Fruit fly (Drosophila melanogaster) whole organism, embryonic: ENCODE measurements around the gene CG9760.

ENCODE experiments used
- Adf1 ChIP-seq: fragments of 200-800 bp; sonication (Bioruptor generic); IDR thresholded peaks from 2 replicates; pipeline ENCODE4 v1.3.6; 2022; ENCODE audit warnings: missing biosample characterization, missing genetic modification characterization
- B-H1 ChIP-seq: fragments of 200-800 bp; sonication (Bioruptor generic); IDR thresholded peaks from 3 replicates; pipeline ENCODE4 v1.3.6; 2022; ENCODE audit warnings: missing biosample characterization, missing genetic modification characterization
- Bgb ChIP-seq: fragments of 200-800 bp; sonication (Bioruptor generic); IDR thresholded peaks from 2 replicates; pipeline ENCODE4 v1.3.6; 2022; ENCODE audit warnings: missing biosample characterization, missing genetic modification characterization; ENCODE audit not compliant: partially characterized antibody
- Blimp-1 ChIP-seq: fragments of 200-800 bp; sonication (Bioruptor generic); optimal IDR thresholded peaks from 3 replicates; lab custom pipeline; 2018; ENCODE audit warnings: missing biosample characterization, missing genetic modification characterization, mild to moderate bottlenecking, moderate library complexity, missing genetic modification reagents
- Bteb2 ChIP-seq: fragments of 200-800 bp; sonication (Bioruptor generic); optimal IDR thresholded peaks from 2 replicates; lab custom pipeline; 2016; ENCODE audit warnings: missing biosample characterization, missing genetic modification characterization
- CG10565 ChIP-seq: fragments of 200-800 bp; sonication (Bioruptor generic); optimal IDR thresholded peaks from 3 replicates; lab custom pipeline; 2016; ENCODE audit warnings: missing biosample characterization, mild to moderate bottlenecking, missing genetic modification characterization
- CG11093 ChIP-seq: fragments of 200-800 bp; sonication (Bioruptor generic); IDR thresholded peaks from 3 replicates; pipeline ENCODE4 v1.3.6; 2022; ENCODE audit warnings: missing biosample characterization, missing genetic modification characterization
- CG12071 ChIP-seq: fragments of 200-800 bp; sonication (Bioruptor generic); optimal IDR thresholded peaks from 3 replicates; lab custom pipeline; 2018; ENCODE audit warnings: missing biosample characterization, mild to moderate bottlenecking, missing genetic modification characterization
- CG13424 ChIP-seq: fragments of 200-800 bp; sonication (Bioruptor generic); optimal IDR thresholded peaks from 2 replicates; lab custom pipeline; 2019; ENCODE audit warnings: missing biosample characterization, mild to moderate bottlenecking, missing genetic modification characterization, moderate library complexity
- CG15011 ChIP-seq: fragments of 200-800 bp; sonication (Bioruptor generic); optimal IDR thresholded peaks from 3 replicates; lab custom pipeline; 2018; ENCODE audit warnings: missing biosample characterization, mild to moderate bottlenecking, missing genetic modification characterization
- CG2199 ChIP-seq: fragments of 200-800 bp; sonication (Bioruptor generic); IDR thresholded peaks from 3 replicates; pipeline ENCODE4 v1.3.6; 2022; ENCODE audit warnings: missing biosample characterization, missing genetic modification characterization
- CG30020 ChIP-seq: fragments of 200-800 bp; optimal IDR thresholded peaks from 2 replicates; lab custom pipeline; 2019; ENCODE audit warnings: missing biosample characterization, mild to moderate bottlenecking, missing genetic modification characterization, moderate library complexity
- CG30403 ChIP-seq: fragments of 200-800 bp; sonication (Bioruptor generic); optimal IDR thresholded peaks from 3 replicates; lab custom pipeline; 2016; ENCODE audit warnings: missing biosample characterization, missing genetic modification characterization
- CG4282 ChIP-seq: fragments of 200-800 bp; sonication (Bioruptor generic); optimal IDR thresholded peaks from 2 replicates; lab custom pipeline; 2016; ENCODE audit warnings: missing biosample characterization, missing genetic modification characterization
- CG4328 ChIP-seq: fragments of 200-800 bp; sonication (Bioruptor generic); optimal IDR thresholded peaks from 3 replicates; lab custom pipeline; 2017; ENCODE audit warnings: missing biosample characterization, missing genetic modification reagents, missing genetic modification characterization
- CG6175 ChIP-seq: fragments of 200-800 bp; sonication (Bioruptor generic); IDR thresholded peaks from 3 replicates; pipeline ENCODE4 v1.3.6; 2022; ENCODE audit warnings: missing biosample characterization, missing genetic modification characterization
- CG6813 ChIP-seq: fragments of 200-800 bp; sonication (Bioruptor generic); optimal IDR thresholded peaks from 2 replicates; lab custom pipeline; 2017; ENCODE audit warnings: missing biosample characterization, missing genetic modification characterization, mild to moderate bottlenecking, moderate library complexity, missing genetic modification reagents
- CG8290 ChIP-seq, 3 experiments: fragments of 200-800 bp; sonication (Bioruptor generic); optimal IDR thresholded peaks; 2 replicates each; lab custom pipeline; 2016 to 2019; ENCODE audit warnings: missing biosample characterization in 3 of 3, missing genetic modification characterization in 3 of 3, mild to moderate bottlenecking in 2 of 3, moderate library complexity in 1 of 3
- CG9215 ChIP-seq: fragments of 200-800 bp; sonication (Bioruptor generic); IDR thresholded peaks from 2 replicates; pipeline ENCODE4 v1.3.6; 2022; ENCODE audit warnings: missing biosample characterization, missing genetic modification characterization
- CG9727 ChIP-seq: fragments of 200-800 bp; sonication (Bioruptor generic); optimal IDR thresholded peaks from 3 replicates; lab custom pipeline; 2017; ENCODE audit warnings: missing biosample characterization, mild to moderate bottlenecking, missing genetic modification characterization
- CG9817 ChIP-seq: fragments of 200-800 bp; sonication (Bioruptor generic); optimal IDR thresholded peaks from 2 replicates; lab custom pipeline; 2018; ENCODE audit warnings: missing biosample characterization, mild to moderate bottlenecking, missing genetic modification characterization, moderate library complexity
- CHES-1-like ChIP-seq: fragments of 200-800 bp; sonication (Bioruptor generic); optimal IDR thresholded peaks from 2 replicates; lab custom pipeline; 2016; ENCODE audit warnings: missing biosample characterization, missing genetic modification characterization
- Dad ChIP-seq: fragments of 200-800 bp; sonication (Bioruptor generic); optimal IDR thresholded peaks from 3 replicates; lab custom pipeline; 2016; ENCODE audit warnings: missing biosample characterization, missing genetic modification characterization
- GATAe ChIP-seq: fragments of 200-800 bp; sonication (Bioruptor generic); conservative IDR thresholded peaks from 2 replicates; pipeline ENCODE4 v1.3.6; 2022; ENCODE audit warnings: missing biosample characterization, missing genetic modification characterization
- HLH54F ChIP-seq: fragments of 200-800 bp; sonication (Bioruptor generic); optimal IDR thresholded peaks from 3 replicates; lab custom pipeline; 2016; ENCODE audit warnings: missing biosample characterization, missing genetic modification characterization
- NFAT ChIP-seq: fragments of 200-800 bp; sonication (Bioruptor generic); IDR thresholded peaks from 2 replicates; pipeline ENCODE4 v1.3.6; 2022; ENCODE audit warnings: missing biosample characterization, missing genetic modification characterization
- NK7.1 ChIP-seq: fragments of 200-800 bp; sonication (Bioruptor generic); optimal IDR thresholded peaks from 3 replicates; lab custom pipeline; 2016; ENCODE audit warnings: missing biosample characterization, missing genetic modification characterization
- Neu2 ChIP-seq: fragments of 200-800 bp; sonication (Bioruptor generic); optimal IDR thresholded peaks from 3 replicates; lab custom pipeline; 2016; ENCODE audit warnings: missing biosample characterization, missing genetic modification characterization, borderline replicate concordance
- Nf-YB ChIP-seq: fragments of 200-800 bp; sonication (Bioruptor generic); optimal IDR thresholded peaks from 3 replicates; lab custom pipeline; 2019; ENCODE audit warnings: missing biosample characterization, mild to moderate bottlenecking, missing genetic modification characterization, moderate library complexity
- Rfx ChIP-seq: fragments of 200-800 bp; sonication (Bioruptor generic); IDR thresholded peaks from 2 replicates; pipeline ENCODE4 v1.3.6; 2022; ENCODE audit warnings: missing biosample characterization, missing genetic modification characterization
- Rx ChIP-seq: fragments of 200-800 bp; sonication (Bioruptor generic); IDR thresholded peaks from 2 replicates; pipeline ENCODE4 v1.3.6; 2022; ENCODE audit warnings: missing biosample characterization, missing genetic modification characterization
- Scr ChIP-seq: fragments of 200-800 bp; sonication (Bioruptor generic); IDR thresholded peaks from 2 replicates; pipeline ENCODE4 v1.3.6; 2022; ENCODE audit warnings: missing biosample characterization, missing genetic modification characterization; ENCODE audit not compliant: partially characterized antibody
- Sox100B ChIP-seq: fragments of 200-800 bp; sonication (Bioruptor generic); optimal IDR thresholded peaks from 3 replicates; lab custom pipeline; 2018; ENCODE audit warnings: missing biosample characterization, mild to moderate bottlenecking, missing genetic modification characterization
- ase ChIP-seq: fragments of 200-800 bp; sonication (Bioruptor generic); IDR thresholded peaks from 3 replicates; pipeline ENCODE4 v1.3.6; 2022; ENCODE audit warnings: missing biosample characterization, missing genetic modification characterization
- bab2 ChIP-seq: fragments of 200-800 bp; sonication (Bioruptor generic); optimal IDR thresholded peaks from 2 replicates; lab custom pipeline; 2016; ENCODE audit warnings: missing biosample characterization, missing genetic modification characterization
- cg ChIP-seq: fragments of 200-800 bp; sonication (Bioruptor generic); optimal IDR thresholded peaks from 3 replicates; lab custom pipeline; 2019; ENCODE audit warnings: missing biosample characterization, mild to moderate bottlenecking, missing genetic modification characterization, moderate library complexity
- ewg ChIP-seq: fragments of 200-800 bp; sonication (Bioruptor generic); optimal IDR thresholded peaks from 3 replicates; lab custom pipeline; 2017; ENCODE audit warnings: mild to moderate bottlenecking, missing biosample characterization, missing genetic modification reagents, missing genetic modification characterization
- fd64A ChIP-seq: fragments of 200-800 bp; sonication (Bioruptor generic); optimal IDR thresholded peaks from 3 replicates; lab custom pipeline; 2018; ENCODE audit warnings: missing biosample characterization, mild to moderate bottlenecking, missing genetic modification characterization
- gfzf ChIP-seq: fragments of 200-800 bp; sonication (Bioruptor generic); optimal IDR thresholded peaks from 2 replicates; lab custom pipeline; 2016; ENCODE audit warnings: missing biosample characterization, mild to moderate bottlenecking, missing genetic modification characterization, moderate library complexity
- gsb-n ChIP-seq: fragments of 200-800 bp; sonication (Bioruptor generic); optimal IDR thresholded peaks from 3 replicates; lab custom pipeline; 2018; ENCODE audit warnings: missing biosample characterization, mild to moderate bottlenecking, missing genetic modification characterization
- h ChIP-seq: fragments of >200 bp; optimal IDR thresholded peaks from 2 replicates; lab custom pipeline; 2017
- lbe ChIP-seq: fragments of 200-800 bp; sonication (Bioruptor generic); optimal IDR thresholded peaks from 2 replicates; lab custom pipeline; 2016; ENCODE audit warnings: missing biosample characterization, mild to moderate bottlenecking, missing genetic modification characterization
- mld ChIP-seq: fragments of 200-800 bp; sonication (Bioruptor generic); IDR thresholded peaks from 3 replicates; pipeline ENCODE4 v1.3.6; 2022; ENCODE audit warnings: missing biosample characterization, missing genetic modification characterization; ENCODE audit not compliant: partially characterized antibody
- p53 ChIP-seq: fragments of 200-800 bp; sonication (Bioruptor generic); optimal IDR thresholded peaks from 2 replicates; lab custom pipeline; 2016; ENCODE audit warnings: missing biosample characterization, missing genetic modification characterization
- so ChIP-seq: fragments of 200-800 bp; sonication (Bioruptor generic); IDR thresholded peaks from 3 replicates; pipeline ENCODE4 v1.3.6; 2022; ENCODE audit warnings: missing biosample characterization, missing genetic modification characterization
- tap ChIP-seq: fragments of 200-800 bp; optimal IDR thresholded peaks from 3 replicates; lab custom pipeline; 2019; ENCODE audit warnings: missing biosample characterization, mild to moderate bottlenecking, missing genetic modification characterization, moderate library complexity
- vnd ChIP-seq: fragments of 200-800 bp; sonication (Bioruptor generic); IDR thresholded peaks from 3 replicates; pipeline ENCODE4 v1.3.6; 2022; ENCODE audit warnings: missing biosample characterization, missing genetic modification characterization; ENCODE audit not compliant: partially characterized antibody
- zen ChIP-seq: fragments of 200-800 bp; sonication (Bioruptor generic); optimal IDR thresholded peaks from 3 replicates; lab custom pipeline; 2018; ENCODE audit warnings: missing biosample characterization, mild to moderate bottlenecking, missing genetic modification characterization, moderate library complexity

Gene CG9760

DNA sequence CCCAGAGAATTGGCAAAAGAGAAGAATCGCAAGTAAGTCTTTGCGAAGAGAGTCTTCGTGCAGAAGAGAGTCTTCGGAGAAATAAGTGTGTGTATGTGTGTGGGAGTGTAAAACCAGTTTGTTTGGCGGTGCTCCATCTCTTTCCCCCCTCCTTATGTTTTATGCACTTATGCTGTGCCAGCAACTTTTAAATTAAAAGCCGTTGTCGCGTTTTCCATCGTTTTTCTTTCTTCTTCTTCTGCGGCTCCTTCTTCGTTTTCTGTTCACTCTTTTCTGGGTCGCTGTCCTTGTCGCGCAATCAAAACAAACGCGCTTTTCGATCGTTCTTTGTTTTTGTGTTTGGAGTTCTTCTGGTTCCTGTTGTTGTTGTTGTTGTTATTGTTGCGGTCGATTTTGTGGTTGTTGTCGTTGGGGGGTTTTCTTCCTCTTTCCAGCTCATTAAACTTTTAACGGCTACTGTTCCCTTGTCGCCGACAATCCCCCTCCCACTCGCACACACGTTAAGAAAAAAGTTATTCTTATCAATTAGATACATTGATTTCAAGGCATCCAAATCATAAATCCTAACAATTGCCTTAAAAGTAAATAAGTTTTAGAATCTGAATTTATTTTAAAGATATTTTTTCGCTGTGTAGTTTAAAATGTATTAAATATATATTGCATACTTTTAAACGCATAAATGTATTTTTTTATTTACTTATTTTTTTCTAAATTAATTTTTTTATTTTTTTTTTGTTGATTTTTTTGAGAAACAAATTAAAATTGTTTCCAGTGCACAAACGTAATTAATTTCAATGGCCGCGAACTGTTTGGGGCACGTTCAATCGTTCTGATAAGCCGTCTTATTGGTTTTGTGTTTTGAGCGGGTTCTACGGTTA is 52.2 kb downstream of the CG9760 start (continued):
- TF ChIP-seq ewg (peak; percentile 64), CG10565 (no peak), p53 (GFP tag; lab: Kevin White, UChicago) (no peak), so (GFP tag; lab: Robert Waterston, UW) (peak; percentile 62; the same call in 1 of the 3 replicates), Adf1 (GFP tag; lab: Robert Waterston, UW) (no peak), CG4282 (no peak), CG30020 (peak; percentile 77), Bgb (GFP tag; lab: Robert Waterston, UW) (no peak), gsb-n (peak; percentile 88), CG2199 (peak; percentile 74; the same call in 1 of the 3 replicates), bab2 (GFP tag; lab: Kevin White, UChicago) (peak; percentile 54), Nf-YB (GFP tag; lab: Kevin White, UChicago) (peak; percentile 82), tap (peak; percentile 78), CG9817 (tag; lab: Kevin White, UChicago) (peak; percentile 45), Neu2 (GFP tag; lab: Kevin White, UChicago) (no peak), Scr (GFP tag; lab: Robert Waterston, UW) (no peak), CG30403 (GFP tag; lab: Kevin White, UChicago) (peak; percentile 62), Rx (GFP tag; lab: Robert Waterston, UW) (no peak), CG6175 (GFP tag; lab: Robert Waterston, UW) (no peak), CG6813 (GFP tag; lab: Kevin White, UChicago) (peak; percentile 54), NK7.1 (GFP tag; lab: Kevin White, UChicago) (no peak), lbe (GFP tag; lab: Kevin White, UChicago) (no peak), gfzf (no peak), zen (tag; lab: Kevin White, UChicago) (peak; percentile 82), Dad (no peak), CG15011 (GFP tag; lab: Kevin White, UChicago) (no peak), CG13424 (tag; lab: Kevin White, UChicago) (peak; percentile 91), Rfx (GFP tag; lab: Robert Waterston, UW) (peak; percentile 68; the same call in 1 of the 2 replicates), Bteb2 (GFP tag; lab: Kevin White, UChicago) (peak; percentile 12), HLH54F (GFP tag; lab: Kevin White, UChicago) (no peak), h (no peak), B-H1 (0 out of 3 replicates have a peak, but pooled peaks have one; percentile 54), CG12071 (GFP tag; lab: Kevin White, UChicago) (no peak), CG9727 (GFP tag; lab: Kevin White, UChicago) (peak; percentile 90), GATAe (GFP tag; lab: Robert Waterston, UW) (no peak), CG11093 (GFP tag; lab: Robert Waterston, UW) (no peak), Sox100B (GFP tag; lab: Kevin White, UChicago) (peak; percentile 90), CHES-1-like (GFP tag; lab: Kevin White, UChicago) (peak; percentile 6), CG9215 (no peak), mld (GFP tag; lab: Robert Waterston, UW) (no peak), ase (GFP tag; lab: Robert Waterston, UW) (0 out of 3 replicates have a peak, but pooled peaks have one; percentile 57), Blimp-1 (GFP tag; lab: Kevin White, UChicago) (peak; percentile 93), vnd (GFP tag; lab: Robert Waterston, UW) (no peak), CG8290 (GFP tag; optimal IDR thresholded peaks at IDR 0.05; lab: Kevin White, UChicago) (peak; percentile 48), CG8290 (tag; optimal IDR thresholded peaks at IDR 0.05; lab: Kevin White, UChicago) (no peak), fd64A (GFP tag; lab: Kevin White, UChicago) (no peak), CG4328 (GFP tag; lab: Kevin White, UChicago) (peak; percentile 57), NFAT (no peak), cg (GFP tag; lab: Kevin White, UChicago) (peak; percentile 34)
